Fruit fly (Drosophila melanogaster) whole organism: ENCODE results near the gene Tbcd.

Experiments used
- CG8478 ChIP-seq: fragments of >200 bp; optimal IDR thresholded peaks from 2 replicates; lab custom pipeline; 2018; ENCODE audit warnings: inconsistent platforms
- Dll ChIP-seq: fragments of >200 bp; optimal IDR thresholded peaks from 2 replicates; lab custom pipeline; 2017
- EcR ChIP-seq, 2 experiments: fragments of >200 bp; optimal IDR thresholded peaks; 2 replicates each; lab custom pipeline; 2017; ENCODE audit warnings: missing biosample characterization in 2 of 2, missing genetic modification characterization in 2 of 2, missing genetic modification reagents in 2 of 2
- pan ChIP-seq: fragments of >200 bp; optimal IDR thresholded peaks from 2 replicates; lab custom pipeline; 2017
- psq ChIP-seq: fragments of >200 bp; optimal IDR thresholded peaks from 2 replicates; lab custom pipeline; 2017
- usp ChIP-seq: fragments of >200 bp; optimal IDR thresholded peaks from 2 replicates; lab custom pipeline; 2017; ENCODE audit warnings: missing biosample characterization, missing genetic modification characterization, mixed read lengths

dm6 chr2L:2168184-2168893, 21.0 kb downstream of the Tbcd start:
- no peak for TF ChIP-seq CG8478
- TF ChIP-seq pan (lab: Kevin White, UChicago), result no peak
- no peak for TF ChIP-seq Dll (lab: Kevin White, UChicago)
- TF ChIP-seq psq (lab: Kevin White, UChicago), result no peak
- no peak for TF ChIP-seq usp (GFP tag; lab: Kevin White, UChicago)
- no peak for TF ChIP-seq EcR (GFP tag; optimal IDR thresholded peaks at IDR 0.05; lab: Kevin White, UChicago)
